Worm (Caenorhabditis elegans): Measurements from ENCODE around the gene sumv-2.

ce11 chrV:4649649-4650384 lies 32.5 kb downstream of the sumv-2 start:
- no peak for TF ChIP-seq eyg-1 (tag; optimal IDR thresholded peaks at IDR 0.05)
- TF ChIP-seq ceh-18 (tag; optimal IDR thresholded peaks at IDR 0.05): no peak
- TF ChIP-seq ceh-22 (tag; optimal IDR thresholded peaks at IDR 0.05): no peak
- TF ChIP-seq tbx-2 (tag; optimal IDR thresholded peaks at IDR 0.05): no peak
- no peak for TF ChIP-seq ceh-30 (tag; optimal IDR thresholded peaks at IDR 0.05)
- TF ChIP-seq gmeb-2 (tag; optimal IDR thresholded peaks at IDR 0.05): no peak
